Fruit fly (Drosophila melanogaster) whole organism, embryonic: ENCODE measurements around the gene Exn.

Experiments used
- Adf1 ChIP-seq: fragments of 200-800 bp; sonication (Bioruptor generic); IDR thresholded peaks from 2 replicates; pipeline ENCODE4 v1.3.6; 2022; ENCODE audit warnings: missing biosample characterization, missing genetic modification characterization
- Aef1 ChIP-seq: fragments of 200-800 bp; sonication (Bioruptor generic); IDR thresholded peaks from 3 replicates; pipeline ENCODE4 v1.3.6; 2022; ENCODE audit warnings: missing biosample characterization, missing genetic modification characterization
- Atf6 ChIP-seq: fragments of 200-800 bp; sonication (Bioruptor generic); IDR thresholded peaks from 2 replicates; pipeline ENCODE4 v1.3.6; 2022; ENCODE audit warnings: missing biosample characterization, missing genetic modification characterization
- B-H2 ChIP-seq: fragments of 200-800 bp; sonication (Bioruptor generic); optimal IDR thresholded peaks from 2 replicates; lab custom pipeline; 2018; ENCODE audit warnings: missing biosample characterization, mild to moderate bottlenecking, missing genetic modification characterization
- CG10543 ChIP-seq: fragments of 200-800 bp; sonication (Bioruptor generic); optimal IDR thresholded peaks from 3 replicates; lab custom pipeline; 2017; ENCODE audit warnings: missing biosample characterization, mild to moderate bottlenecking, missing genetic modification characterization, moderate library complexity
- CG10959 ChIP-seq: fragments of 200-800 bp; sonication (Bioruptor generic); IDR thresholded peaks from 2 replicates; pipeline ENCODE4 v1.3.6; 2022; ENCODE audit warnings: missing biosample characterization, missing genetic modification characterization
- CG11696 ChIP-seq: fragments of 200-800 bp; sonication (Bioruptor generic); IDR thresholded peaks from 2 replicates; pipeline ENCODE4 v1.3.6; 2022; ENCODE audit warnings: missing biosample characterization, missing genetic modification characterization
- CG12236 ChIP-seq: fragments of 200-800 bp; sonication (Bioruptor generic); optimal IDR thresholded peaks from 2 replicates; lab custom pipeline; 2016; ENCODE audit warnings: missing biosample characterization, missing genetic modification characterization
- CG12942 ChIP-seq: fragments of 200-800 bp; sonication (Bioruptor generic); optimal IDR thresholded peaks from 3 replicates; lab custom pipeline; 2016; ENCODE audit warnings: missing biosample characterization, missing genetic modification characterization
- CG13287 ChIP-seq: fragments of 200-800 bp; sonication (Bioruptor generic); IDR thresholded peaks from 2 replicates; pipeline ENCODE4 v1.3.6; 2022; ENCODE audit warnings: missing biosample characterization, missing genetic modification characterization; ENCODE audit not compliant: partially characterized antibody
- CG14441 ChIP-seq: fragments of 200-800 bp; sonication (Bioruptor generic); IDR thresholded peaks from 2 replicates; pipeline ENCODE4 v1.3.6; 2022; ENCODE audit warnings: missing biosample characterization, missing genetic modification characterization
- CG18476 ChIP-seq: fragments of 200-800 bp; sonication (Bioruptor generic); optimal IDR thresholded peaks from 2 replicates; lab custom pipeline; 2016; ENCODE audit warnings: missing biosample characterization, mild to moderate bottlenecking, missing genetic modification characterization
- CG31224 ChIP-seq: fragments of 200-800 bp; sonication (Bioruptor generic); IDR thresholded peaks from 2 replicates; pipeline ENCODE4 v1.3.6; 2022; ENCODE audit warnings: missing biosample characterization, missing genetic modification characterization
- CG32532 ChIP-seq: fragments of 200-800 bp; sonication (Bioruptor generic); IDR thresholded peaks from 2 replicates; pipeline ENCODE4 v1.3.6; 2022; ENCODE audit warnings: missing biosample characterization, missing genetic modification characterization
- CG3407 ChIP-seq: fragments of 200-800 bp; sonication (Bioruptor generic); optimal IDR thresholded peaks from 2 replicates; lab custom pipeline; 2018; ENCODE audit warnings: missing biosample characterization, mild to moderate bottlenecking, missing genetic modification characterization
- CG7987 ChIP-seq: fragments of 200-800 bp; sonication (Bioruptor generic); optimal IDR thresholded peaks from 2 replicates; lab custom pipeline; 2018; ENCODE audit warnings: missing biosample characterization, mild to moderate bottlenecking, missing genetic modification characterization, moderate library complexity
- CG8290 ChIP-seq, 3 experiments: fragments of 200-800 bp; sonication (Bioruptor generic); optimal IDR thresholded peaks; 2 replicates each; lab custom pipeline; 2016 to 2019; ENCODE audit warnings: missing biosample characterization in 3 of 3, missing genetic modification characterization in 3 of 3, mild to moderate bottlenecking in 2 of 3, moderate library complexity in 1 of 3
- CG8359 ChIP-seq: fragments of 200-800 bp; sonication (Bioruptor generic); optimal IDR thresholded peaks from 2 replicates; lab custom pipeline; 2017; ENCODE audit warnings: missing biosample characterization, mild to moderate bottlenecking, missing genetic modification characterization, borderline replicate concordance
- CG9437 ChIP-seq: fragments of 200-800 bp; sonication (Bioruptor generic); optimal IDR thresholded peaks from 2 replicates; lab custom pipeline; 2018; ENCODE audit warnings: missing biosample characterization, mild to moderate bottlenecking, missing genetic modification characterization
- CG9876 ChIP-seq: fragments of 200-800 bp; sonication (Bioruptor generic); optimal IDR thresholded peaks from 2 replicates; lab custom pipeline; 2016; ENCODE audit warnings: missing biosample characterization, missing genetic modification characterization
- Dbx ChIP-seq: fragments of 200-800 bp; sonication (Bioruptor generic); IDR thresholded peaks from 3 replicates; pipeline ENCODE4 v1.3.6; 2022; ENCODE audit warnings: missing biosample characterization, missing genetic modification characterization
- Deaf1 ChIP-seq: fragments of 200-800 bp; optimal IDR thresholded peaks from 3 replicates; lab custom pipeline; 2019; ENCODE audit warnings: missing biosample characterization, mild to moderate bottlenecking, missing genetic modification characterization, moderate library complexity
- E2f1 ChIP-seq: fragments of 200-800 bp; sonication (Bioruptor generic); IDR thresholded peaks from 2 replicates; pipeline ENCODE4 v1.3.6; 2022; ENCODE audit warnings: missing biosample characterization, missing genetic modification characterization
- Hand ChIP-seq: fragments of 200-800 bp; sonication (Bioruptor generic); optimal IDR thresholded peaks from 2 replicates; lab custom pipeline; 2017; ENCODE audit warnings: mild to moderate bottlenecking, missing biosample characterization, missing genetic modification reagents, missing genetic modification characterization
- Hr51 ChIP-seq, 2 experiments: fragments of 200-800 bp; sonication (Bioruptor generic); optimal IDR thresholded peaks; 2 replicates in 1 of 2; 3 replicates in 1 of 2; lab custom pipeline; 2016 to 2018; ENCODE audit warnings: missing biosample characterization in 2 of 2, missing genetic modification characterization in 2 of 2, mild to moderate bottlenecking in 1 of 2, moderate library complexity in 1 of 2
- Jarid2 ChIP-seq: fragments of 200-800 bp; sonication (Bioruptor generic); optimal IDR thresholded peaks from 3 replicates; lab custom pipeline; 2017; ENCODE audit warnings: mild to moderate bottlenecking, missing biosample characterization, missing genetic modification reagents, missing genetic modification characterization
- Med ChIP-seq: fragments of 200-800 bp; sonication (Bioruptor generic); peaks from one replicate; lab custom pipeline; 2016; ENCODE audit warnings: missing biosample characterization, missing genetic modification characterization, mild to moderate bottlenecking, inconsistent platforms, moderate library complexity
- Nf-YC ChIP-seq: fragments of 200-800 bp; optimal IDR thresholded peaks from 3 replicates; lab custom pipeline; 2019; ENCODE audit warnings: missing biosample characterization, mild to moderate bottlenecking, missing genetic modification characterization, moderate library complexity
- Optix ChIP-seq: fragments of 200-800 bp; sonication (Bioruptor generic); IDR thresholded peaks from 3 replicates; pipeline ENCODE4 v1.3.6; 2022; ENCODE audit warnings: missing biosample characterization, missing genetic modification characterization
- Ptx1 ChIP-seq: fragments of 200-800 bp; sonication (Bioruptor generic); IDR thresholded peaks from 2 replicates; pipeline ENCODE4 v1.3.6; 2022; ENCODE audit warnings: missing biosample characterization, missing genetic modification characterization
- Sox102F ChIP-seq: fragments of 200-800 bp; sonication (Bioruptor generic); optimal IDR thresholded peaks from 2 replicates; lab custom pipeline; 2018; ENCODE audit warnings: missing biosample characterization, mild to moderate bottlenecking, missing genetic modification characterization, moderate library complexity
- Trl ChIP-seq, 3 experiments: fragments of >200 bp in 2 of 3; fragments of 200-800 bp in 1 of 3; sonication (Bioruptor generic) in 1 of 3; optimal IDR thresholded peaks; 2 replicates in 1 of 3; 3 replicates in 2 of 3; lab custom pipeline; 2016 to 2017; ENCODE audit warnings: missing biosample characterization in 1 of 3, missing genetic modification characterization in 1 of 3
- abd-A ChIP-seq: fragments of 200-800 bp; sonication (Bioruptor generic); optimal IDR thresholded peaks from 3 replicates; lab custom pipeline; 2019; ENCODE audit warnings: missing biosample characterization, mild to moderate bottlenecking, missing genetic modification characterization, moderate library complexity
- bbx ChIP-seq: fragments of 200-800 bp; sonication (Bioruptor generic); IDR thresholded peaks from 2 replicates; pipeline ENCODE4 v1.3.6; 2022; ENCODE audit warnings: missing biosample characterization, missing genetic modification characterization; ENCODE audit not compliant: partially characterized antibody
- chm ChIP-seq: fragments of 200-800 bp; sonication (Bioruptor generic); IDR thresholded peaks from 2 replicates; pipeline ENCODE4 v1.3.6; 2022; ENCODE audit warnings: missing biosample characterization, missing genetic modification characterization
- cwo ChIP-seq: fragments of 200-800 bp; sonication (Bioruptor generic); optimal IDR thresholded peaks from 3 replicates; lab custom pipeline; 2017; ENCODE audit warnings: missing biosample characterization, missing genetic modification characterization, mild to moderate bottlenecking, moderate library complexity, missing genetic modification reagents
- ems ChIP-seq: fragments of 200-800 bp; sonication (Bioruptor generic); optimal IDR thresholded peaks from 3 replicates; lab custom pipeline; 2016; ENCODE audit warnings: missing biosample characterization, missing genetic modification characterization
- eve ChIP-seq, 2 experiments: fragments of >200 bp; optimal IDR thresholded peaks; 2 replicates each; lab custom pipeline; 2017; ENCODE audit warnings: missing biosample characterization in 2 of 2, missing genetic modification characterization in 2 of 2
- exex ChIP-seq: fragments of 200-800 bp; sonication (Bioruptor generic); optimal IDR thresholded peaks from 4 replicates; lab custom pipeline; 2018; ENCODE audit warnings: missing biosample characterization, mild to moderate bottlenecking, missing genetic modification characterization, moderate library complexity
- fd102C ChIP-seq: fragments of 200-800 bp; sonication (Bioruptor generic); optimal IDR thresholded peaks from 2 replicates; lab custom pipeline; 2018; ENCODE audit warnings: missing biosample characterization, mild to moderate bottlenecking, missing genetic modification characterization, moderate library complexity
- nau ChIP-seq: fragments of 200-800 bp; sonication (Bioruptor generic); optimal IDR thresholded peaks from 3 replicates; lab custom pipeline; 2017; ENCODE audit warnings: missing biosample characterization, mild to moderate bottlenecking, missing genetic modification characterization, missing genetic modification reagents
- schlank ChIP-seq: fragments of 200-800 bp; sonication (Bioruptor generic); optimal IDR thresholded peaks from 2 replicates; lab custom pipeline; 2018; ENCODE audit warnings: missing biosample characterization, mild to moderate bottlenecking, missing genetic modification characterization
- sd ChIP-seq: fragments of 200-800 bp; sonication (Bioruptor generic); optimal IDR thresholded peaks from 3 replicates; lab custom pipeline; 2018; ENCODE audit warnings: missing biosample characterization, mild to moderate bottlenecking, missing genetic modification characterization, moderate library complexity
- sens ChIP-seq: fragments of 200-800 bp; sonication (Bioruptor generic); peaks from one replicate; lab custom pipeline; 2016; ENCODE audit warnings: missing biosample characterization, missing genetic modification characterization
- sug ChIP-seq: fragments of 200-800 bp; optimal IDR thresholded peaks from 2 replicates; lab custom pipeline; 2019; ENCODE audit warnings: missing biosample characterization, mild to moderate bottlenecking, missing genetic modification characterization, moderate library complexity
- vfl ChIP-seq: fragments of 200-800 bp; sonication (Bioruptor generic); optimal IDR thresholded peaks from 2 replicates; lab custom pipeline; 2016; ENCODE audit warnings: missing biosample characterization, missing genetic modification characterization

Exn gene

DNA sequence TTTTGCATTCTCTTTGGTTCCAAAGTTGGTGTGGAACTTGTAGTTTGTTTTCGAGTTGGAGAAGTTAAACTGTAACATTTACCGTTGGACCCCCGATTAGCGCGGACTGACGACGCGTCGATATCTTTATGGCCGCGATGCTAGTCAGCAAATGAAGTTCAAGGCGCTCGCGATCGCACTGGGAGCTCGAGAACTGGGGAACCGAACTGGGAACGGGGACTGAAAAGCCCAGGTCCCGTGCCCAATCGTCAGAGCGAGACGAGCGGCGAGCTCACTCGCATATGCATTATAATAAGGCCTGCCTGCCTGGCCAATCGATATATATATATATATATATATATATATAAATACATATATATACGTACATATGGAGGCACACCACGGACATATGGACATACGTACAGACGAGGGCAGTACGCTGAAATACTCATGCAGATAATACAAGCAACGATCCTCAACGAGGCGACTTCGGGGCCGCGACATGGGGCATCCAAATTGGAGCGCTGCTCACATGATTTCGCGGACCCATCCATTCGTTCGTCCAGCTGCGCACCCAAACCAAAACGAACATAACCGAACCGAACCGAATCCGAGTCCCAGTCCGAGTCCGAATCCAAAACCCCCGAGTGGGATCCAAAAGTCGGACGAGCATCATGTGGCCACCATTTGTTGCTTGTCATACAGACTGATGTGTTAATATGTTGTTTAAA is 32.5 kb downstream of the Exn start:
- 0 out of 3 replicates have a peak, but pooled peaks have one; percentile 11 for TF ChIP-seq Optix
- no peak for TF ChIP-seq CG12236
- TF ChIP-seq sens = peak; percentile 14
- TF ChIP-seq CG8290 (GFP tag; optimal IDR thresholded peaks at IDR 0.05; lab: Kevin White, UChicago) = no peak
- peak in 1 of 2 experiments; percentile 55 for TF ChIP-seq CG8290 (tag; optimal IDR thresholded peaks at IDR 0.05; lab: Kevin White, UChicago)
- peak; percentile 85 for TF ChIP-seq CG10543 (GFP tag; lab: Kevin White, UChicago)
- TF ChIP-seq sug = peak; percentile 2
- 0 out of 2 replicates have a peak, but pooled peaks have one; percentile 14 for TF ChIP-seq CG32532 (GFP tag; lab: Robert Waterston, UW)
- peak; percentile 31 for TF ChIP-seq cwo (GFP tag; lab: Kevin White, UChicago)
- no peak for TF ChIP-seq CG9876
- TF ChIP-seq bbx (GFP tag; lab: Robert Waterston, UW) = no peak
- no peak for TF ChIP-seq Hand (GFP tag; lab: Kevin White, UChicago)
- TF ChIP-seq CG14441 = no peak
- peak; percentile 52 for TF ChIP-seq Med (GFP tag; lab: Kevin White, UChicago)
- no peak for TF ChIP-seq CG13287
- no peak for TF ChIP-seq ems
- peak; percentile 92 for TF ChIP-seq Deaf1
- no peak for TF ChIP-seq Adf1 (GFP tag; lab: Robert Waterston, UW)
- no peak for TF ChIP-seq CG3407 (GFP tag; lab: Kevin White, UChicago)
- no peak for TF ChIP-seq B-H2 (GFP tag; lab: Kevin White, UChicago)
- TF ChIP-seq CG31224 = 0 out of 2 replicates have a peak, but pooled peaks have one; percentile 9
- TF ChIP-seq Nf-YC (tag; lab: Kevin White, UChicago) = peak; percentile 10
- TF ChIP-seq, all 482 proteins: peak for 11

dm6 chr3L:17003251-17004171 is 33.7 kb downstream of the Exn start:
- TF ChIP-seq CG9437 (GFP tag; lab: Kevin White, UChicago) = no peak
- peak; percentile 57; the same call in 1 of the 2 replicates for TF ChIP-seq Atf6
- no peak for TF ChIP-seq CG12942 (GFP tag; lab: Kevin White, UChicago)
- TF ChIP-seq nau = peak; percentile 48
- TF ChIP-seq CG18476 = no peak
- TF ChIP-seq vfl (GFP tag; lab: Kevin White, UChicago) = no peak
- 0 out of 2 replicates have a peak, but pooled peaks have one; percentile 19 for TF ChIP-seq chm
- TF ChIP-seq Dbx (GFP tag; lab: Robert Waterston, UW) = peak; percentile 74
- no peak for TF ChIP-seq fd102C (GFP tag; lab: Kevin White, UChicago)
- TF ChIP-seq Sox102F (GFP tag; lab: Kevin White, UChicago) = peak; percentile 17
- TF ChIP-seq abd-A = peak; percentile 62
- TF ChIP-seq eve (GFP tag; optimal IDR thresholded peaks at IDR 0.05; lab: Kevin White, UChicago) = no peak
- 0 out of 2 replicates have a peak, but pooled peaks have one; percentile 8 for TF ChIP-seq E2f1
- peak; percentile 52 for TF ChIP-seq sd (tag; lab: Kevin White, UChicago)
- TF ChIP-seq schlank (tag; lab: Kevin White, UChicago) = peak; percentile 7
- TF ChIP-seq CG8359 = peak; percentile 33
- no peak for TF ChIP-seq Ptx1 (GFP tag; lab: Robert Waterston, UW)
- TF ChIP-seq CG11696 (GFP tag; lab: Robert Waterston, UW) = 0 out of 2 replicates have a peak, but pooled peaks have one; percentile 32
- TF ChIP-seq Med (GFP tag; lab: Kevin White, UChicago) = peak; percentile 42
- no peak for TF ChIP-seq Aef1 (GFP tag; lab: Robert Waterston, UW)
- peak; percentile 7 for TF ChIP-seq Jarid2
- peak; percentile 96 for TF ChIP-seq exex (tag; lab: Kevin White, UChicago)
- TF ChIP-seq CG7987 (GFP tag; lab: Kevin White, UChicago) = peak; percentile 48
- TF ChIP-seq Hr51 (GFP tag; optimal IDR thresholded peaks at IDR 0.05; lab: Kevin White, UChicago) = peak in 1 of 2 experiments; percentile 33
- no peak for TF ChIP-seq CG10959 (GFP tag; lab: Robert Waterston, UW)
- peak in 1 of 2 experiments; percentile 21 for TF ChIP-seq Trl (optimal IDR thresholded peaks at IDR 0.05; lab: Kevin White, UChicago)
- no peak for TF ChIP-seq Trl (GFP tag; optimal IDR thresholded peaks at IDR 0.05; lab: Kevin White, UChicago)
